Fruit fly (Drosophila melanogaster) whole organism, embryonic: ENCODE results near the gene Appl.
A peak's percentile ranks its signal among the peaks of the same experiment; 100 is the strongest.

Source experiments
- Aef1 ChIP-seq: fragments of 200-800 bp; sonication (Bioruptor generic); IDR thresholded peaks from 3 replicates; pipeline ENCODE4 v1.3.6; 2022; ENCODE audit warnings: missing biosample characterization, missing genetic modification characterization
- B-H1 ChIP-seq: fragments of 200-800 bp; sonication (Bioruptor generic); IDR thresholded peaks from 3 replicates; pipeline ENCODE4 v1.3.6; 2022; ENCODE audit warnings: missing biosample characterization, missing genetic modification characterization
- CG10267 ChIP-seq: fragments of 200-800 bp; sonication (Bioruptor generic); optimal IDR thresholded peaks from 2 replicates; lab custom pipeline; 2018; ENCODE audit warnings: missing biosample characterization, mild to moderate bottlenecking, missing genetic modification characterization, moderate library complexity
- CG10979 ChIP-seq: fragments of 200-800 bp; sonication (Bioruptor generic); optimal IDR thresholded peaks from 2 replicates; lab custom pipeline; 2018; ENCODE audit warnings: missing biosample characterization, mild to moderate bottlenecking, missing genetic modification characterization, moderate library complexity
- CG11398 ChIP-seq: fragments of 200-800 bp; sonication (Bioruptor generic); optimal IDR thresholded peaks from 2 replicates; lab custom pipeline; 2016; ENCODE audit warnings: missing biosample characterization, missing genetic modification characterization
- CG11723 ChIP-seq: fragments of 200-800 bp; sonication (Bioruptor generic); optimal IDR thresholded peaks from 2 replicates; lab custom pipeline; 2017; ENCODE audit warnings: missing biosample characterization, mild to moderate bottlenecking, missing genetic modification characterization
- CG12071 ChIP-seq: fragments of 200-800 bp; sonication (Bioruptor generic); optimal IDR thresholded peaks from 3 replicates; lab custom pipeline; 2018; ENCODE audit warnings: missing biosample characterization, mild to moderate bottlenecking, missing genetic modification characterization
- CG14014 ChIP-seq: fragments of 200-800 bp; sonication (Bioruptor generic); IDR thresholded peaks from 2 replicates; pipeline ENCODE4 v1.3.6; 2022; ENCODE audit warnings: missing biosample characterization, missing genetic modification characterization
- CG14710 ChIP-seq: fragments of 200-800 bp; sonication (Bioruptor generic); optimal IDR thresholded peaks from 3 replicates; lab custom pipeline; 2019; ENCODE audit warnings: missing biosample characterization, mild to moderate bottlenecking, missing genetic modification characterization, moderate library complexity
- CG18619 ChIP-seq: fragments of 200-800 bp; sonication (Bioruptor generic); optimal IDR thresholded peaks from 3 replicates; lab custom pipeline; 2017; ENCODE audit warnings: missing biosample characterization, mild to moderate bottlenecking, missing genetic modification characterization
- CG30020 ChIP-seq: fragments of 200-800 bp; optimal IDR thresholded peaks from 2 replicates; lab custom pipeline; 2019; ENCODE audit warnings: missing biosample characterization, mild to moderate bottlenecking, missing genetic modification characterization, moderate library complexity
- CG32767 ChIP-seq: fragments of 200-800 bp; sonication (Bioruptor generic); IDR thresholded peaks from 2 replicates; pipeline ENCODE4 v1.3.6; 2022; ENCODE audit warnings: missing biosample characterization, missing genetic modification characterization
- CG3407 ChIP-seq: fragments of 200-800 bp; sonication (Bioruptor generic); optimal IDR thresholded peaks from 2 replicates; lab custom pipeline; 2018; ENCODE audit warnings: missing biosample characterization, mild to moderate bottlenecking, missing genetic modification characterization
- CG3995 ChIP-seq: fragments of 200-800 bp; sonication (Bioruptor generic); optimal IDR thresholded peaks from 3 replicates; lab custom pipeline; 2016; ENCODE audit warnings: missing biosample characterization, missing genetic modification characterization
- CG4282 ChIP-seq: fragments of 200-800 bp; sonication (Bioruptor generic); optimal IDR thresholded peaks from 2 replicates; lab custom pipeline; 2016; ENCODE audit warnings: missing biosample characterization, missing genetic modification characterization
- CG5245 ChIP-seq: fragments of 200-800 bp; sonication (Bioruptor generic); optimal IDR thresholded peaks from 3 replicates; lab custom pipeline; 2016; ENCODE audit warnings: missing biosample characterization, missing genetic modification characterization
- CG6654 ChIP-seq: fragments of 200-800 bp; sonication (Bioruptor generic); optimal IDR thresholded peaks from 2 replicates; lab custom pipeline; 2017; ENCODE audit warnings: missing biosample characterization, mild to moderate bottlenecking, missing genetic modification characterization
- CG6791 ChIP-seq: fragments of 200-800 bp; sonication (Bioruptor generic); IDR thresholded peaks from 3 replicates; pipeline ENCODE4 v1.3.6; 2022; ENCODE audit warnings: missing biosample characterization, missing genetic modification characterization; ENCODE audit not compliant: partially characterized antibody
- CG9437 ChIP-seq: fragments of 200-800 bp; sonication (Bioruptor generic); optimal IDR thresholded peaks from 2 replicates; lab custom pipeline; 2018; ENCODE audit warnings: missing biosample characterization, mild to moderate bottlenecking, missing genetic modification characterization
- CG9609 ChIP-seq: fragments of 200-800 bp; sonication (Bioruptor generic); optimal IDR thresholded peaks from 3 replicates; lab custom pipeline; 2016; ENCODE audit warnings: missing biosample characterization, missing genetic modification characterization
- Dad ChIP-seq: fragments of 200-800 bp; sonication (Bioruptor generic); optimal IDR thresholded peaks from 3 replicates; lab custom pipeline; 2016; ENCODE audit warnings: missing biosample characterization, missing genetic modification characterization
- Dbx ChIP-seq: fragments of 200-800 bp; sonication (Bioruptor generic); IDR thresholded peaks from 3 replicates; pipeline ENCODE4 v1.3.6; 2022; ENCODE audit warnings: missing biosample characterization, missing genetic modification characterization
- H15 ChIP-seq: fragments of 200-800 bp; sonication (Bioruptor generic); IDR thresholded peaks from 3 replicates; pipeline ENCODE4 v1.3.6; 2022; ENCODE audit warnings: missing biosample characterization, missing genetic modification characterization
- HmgD ChIP-seq: fragments of 200-800 bp; sonication (Bioruptor generic); optimal IDR thresholded peaks from 3 replicates; lab custom pipeline; 2016; ENCODE audit warnings: missing biosample characterization, missing genetic modification characterization
- Hmx ChIP-seq: fragments of 200-800 bp; sonication (Bioruptor generic); optimal IDR thresholded peaks from 2 replicates; lab custom pipeline; 2016; ENCODE audit warnings: missing biosample characterization, missing genetic modification characterization
- Hr78 ChIP-seq, 2 experiments: fragments of 200-800 bp in 1 of 2; fragments of >200 bp in 1 of 2; sonication (Bioruptor generic) in 1 of 2; optimal IDR thresholded peaks; 2 replicates each; lab custom pipeline; 2017 to 2019; ENCODE audit warnings: missing biosample characterization in 2 of 2, missing genetic modification characterization in 2 of 2, mild to moderate bottlenecking in 1 of 2, moderate library complexity in 1 of 2
- Nf-YB ChIP-seq: fragments of 200-800 bp; sonication (Bioruptor generic); optimal IDR thresholded peaks from 3 replicates; lab custom pipeline; 2019; ENCODE audit warnings: missing biosample characterization, mild to moderate bottlenecking, missing genetic modification characterization, moderate library complexity
- Nf-YC ChIP-seq: fragments of 200-800 bp; optimal IDR thresholded peaks from 3 replicates; lab custom pipeline; 2019; ENCODE audit warnings: missing biosample characterization, mild to moderate bottlenecking, missing genetic modification characterization, moderate library complexity
- Pdp1 ChIP-seq, 2 experiments: fragments of 200-800 bp; sonication (Bioruptor generic); optimal IDR thresholded peaks; 3 replicates each; lab custom pipeline; 2016; ENCODE audit warnings: missing biosample characterization in 2 of 2, missing genetic modification characterization in 2 of 2, mild to moderate bottlenecking in 1 of 2, moderate library complexity in 1 of 2
- Vsx1 ChIP-seq: fragments of 200-800 bp; sonication (Bioruptor generic); optimal IDR thresholded peaks from 2 replicates; lab custom pipeline; 2017; ENCODE audit warnings: missing biosample characterization, mild to moderate bottlenecking, missing genetic modification characterization, missing genetic modification reagents
- bsh ChIP-seq, 2 experiments: fragments of 200-800 bp; sonication (Bioruptor generic); optimal IDR thresholded peaks; 2 replicates each; lab custom pipeline; 2017 to 2018; ENCODE audit warnings: mild to moderate bottlenecking in 2 of 2, missing biosample characterization in 2 of 2, missing genetic modification characterization in 2 of 2, moderate library complexity in 1 of 2
- chm ChIP-seq: fragments of 200-800 bp; sonication (Bioruptor generic); IDR thresholded peaks from 2 replicates; pipeline ENCODE4 v1.3.6; 2022; ENCODE audit warnings: missing biosample characterization, missing genetic modification characterization
- crp ChIP-seq, 2 experiments: fragments of 200-800 bp; sonication (Bioruptor generic); optimal IDR thresholded peaks; 2 replicates in 1 of 2; 3 replicates in 1 of 2; lab custom pipeline; 2017; ENCODE audit warnings: missing biosample characterization in 2 of 2, missing genetic modification characterization in 2 of 2, mild to moderate bottlenecking in 1 of 2, moderate library complexity in 1 of 2
- dm ChIP-seq: fragments of 200-800 bp; sonication (Bioruptor generic); optimal IDR thresholded peaks from 3 replicates; lab custom pipeline; 2016; ENCODE audit warnings: missing biosample characterization, missing genetic modification characterization
- dmrt11E ChIP-seq: fragments of 200-800 bp; sonication (Bioruptor generic); optimal IDR thresholded peaks from 3 replicates; lab custom pipeline; 2018; ENCODE audit warnings: missing biosample characterization, mild to moderate bottlenecking, missing genetic modification characterization, moderate library complexity
- gem ChIP-seq: fragments of 200-800 bp; sonication (Bioruptor generic); optimal IDR thresholded peaks from 2 replicates; lab custom pipeline; 2019; ENCODE audit warnings: missing biosample characterization, mild to moderate bottlenecking, missing genetic modification characterization, moderate library complexity
- gsb ChIP-seq: fragments of 200-800 bp; sonication (Bioruptor generic); IDR thresholded peaks from 2 replicates; pipeline ENCODE4 v1.3.6; 2022; ENCODE audit warnings: missing biosample characterization, missing genetic modification characterization
- kni ChIP-seq: fragments of 200-800 bp; sonication (Bioruptor generic); optimal IDR thresholded peaks from 3 replicates; lab custom pipeline; 2017; ENCODE audit warnings: mild to moderate bottlenecking, missing biosample characterization, missing genetic modification reagents, missing genetic modification characterization
- lmd ChIP-seq: fragments of 200-800 bp; sonication (Bioruptor generic); IDR thresholded peaks from 2 replicates; pipeline ENCODE4 v1.3.6; 2022; ENCODE audit warnings: missing biosample characterization, missing genetic modification characterization
- nom ChIP-seq: fragments of 200-800 bp; sonication (Bioruptor generic); optimal IDR thresholded peaks from 2 replicates; lab custom pipeline; 2017; ENCODE audit warnings: missing biosample characterization, missing genetic modification characterization, mild to moderate bottlenecking, moderate library complexity, missing genetic modification reagents
- pita ChIP-seq: fragments of 200-800 bp; sonication (Bioruptor generic); optimal IDR thresholded peaks from 2 replicates; lab custom pipeline; 2017; ENCODE audit warnings: missing biosample characterization, mild to moderate bottlenecking, missing genetic modification characterization
- repo ChIP-seq: fragments of 200-800 bp; sonication (Bioruptor generic); optimal IDR thresholded peaks from 2 replicates; lab custom pipeline; 2016; ENCODE audit warnings: missing biosample characterization, missing genetic modification characterization
- row ChIP-seq: fragments of 200-800 bp; sonication (Bioruptor generic); IDR thresholded peaks from 3 replicates; pipeline ENCODE4 v1.3.6; 2022; ENCODE audit warnings: missing biosample characterization, missing genetic modification characterization
- sqz ChIP-seq: fragments of 200-800 bp; sonication (Bioruptor generic); optimal IDR thresholded peaks from 3 replicates; lab custom pipeline; 2018; ENCODE audit warnings: missing biosample characterization, mild to moderate bottlenecking, missing genetic modification characterization
- sug ChIP-seq: fragments of 200-800 bp; optimal IDR thresholded peaks from 2 replicates; lab custom pipeline; 2019; ENCODE audit warnings: missing biosample characterization, mild to moderate bottlenecking, missing genetic modification characterization, moderate library complexity
- tll ChIP-seq, 2 experiments: fragments of 200-800 bp in 1 of 2; fragments of >200 bp in 1 of 2; sonication (Bioruptor generic) in 1 of 2; optimal IDR thresholded peaks; 2 replicates each; lab custom pipeline; 2017 to 2019; ENCODE audit warnings: missing biosample characterization in 2 of 2, missing genetic modification characterization in 2 of 2, mild to moderate bottlenecking in 1 of 2, moderate library complexity in 1 of 2
- unc-4 ChIP-seq: fragments of 200-800 bp; sonication (Bioruptor generic); IDR thresholded peaks from 2 replicates; pipeline ENCODE4 v1.3.6; 2022; ENCODE audit warnings: missing biosample characterization, missing genetic modification characterization; ENCODE audit not compliant: partially characterized antibody
- zf30C ChIP-seq: fragments of 200-800 bp; sonication (Bioruptor generic); optimal IDR thresholded peaks from 3 replicates; lab custom pipeline; 2018; ENCODE audit warnings: missing biosample characterization, mild to moderate bottlenecking, missing genetic modification characterization
- zfh1 ChIP-seq: fragments of 200-800 bp; sonication (Bioruptor generic); IDR thresholded peaks from 3 replicates; pipeline ENCODE4 v1.3.6; 2022; ENCODE audit warnings: missing biosample characterization, missing genetic modification characterization

Gene Appl

DNA sequence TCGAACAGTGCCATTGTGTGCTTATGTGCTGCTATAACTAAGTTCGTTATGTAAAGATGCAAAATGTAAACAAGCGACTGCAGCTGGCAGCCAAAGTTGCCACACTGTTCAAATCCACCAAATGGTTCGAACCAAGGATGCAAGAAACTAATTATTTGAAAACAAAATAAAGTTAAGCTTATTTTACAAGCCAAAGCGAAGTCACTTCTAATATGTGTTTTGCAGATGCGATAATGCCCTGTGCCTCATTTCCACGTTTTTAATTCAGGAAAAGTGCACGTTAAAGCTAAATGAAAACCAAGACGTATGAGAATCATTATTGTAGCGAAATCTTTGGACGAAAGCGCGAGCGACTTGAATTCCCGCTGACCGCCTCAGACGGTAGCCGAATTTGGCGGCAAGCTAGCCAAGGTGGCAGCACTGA, 90.8 kb downstream of the Appl start, which contains the start of the genes CG13365 and Vsp37A (continued):
- TF ChIP-seq dmrt11E (tag; lab: Kevin White, UChicago) (peak; percentile 36), CG10979 (tag; lab: Kevin White, UChicago) (peak; percentile 18), sug (tag; lab: Kevin White, UChicago) (peak; percentile 72), CG9437 (GFP tag; lab: Kevin White, UChicago) (peak; percentile 5), H15 (GFP tag; lab: Robert Waterston, UW) (no peak), Nf-YC (tag; lab: Kevin White, UChicago) (peak; percentile 55), CG14014 (GFP tag; lab: Robert Waterston, UW) (peak; percentile 48; the same call in 1 of the 2 replicates), bsh (GFP tag; optimal IDR thresholded peaks at IDR 0.05; lab: Kevin White, UChicago) (no peak), CG11398 (GFP tag; lab: Kevin White, UChicago) (no peak), zfh1 (GFP tag; lab: Robert Waterston, UW) (peak; percentile 52; the same call in 1 of the 3 replicates), unc-4 (GFP tag; lab: Robert Waterston, UW) (0 out of 2 replicates have a peak, but pooled peaks have one; percentile 23), pita (GFP tag; lab: Kevin White, UChicago) (peak; percentile 45), HmgD (GFP tag; lab: Kevin White, UChicago) (peak; percentile 14), CG6654 (GFP tag; lab: Kevin White, UChicago) (no peak), CG14710 (tag; lab: Kevin White, UChicago) (peak; percentile 74), dm (GFP tag; lab: Kevin White, UChicago) (peak; percentile 39), CG9609 (GFP tag; lab: Kevin White, UChicago) (peak; percentile 22), CG5245 (GFP tag; lab: Kevin White, UChicago) (no peak), CG3995 (GFP tag; lab: Kevin White, UChicago) (peak; percentile 74), Vsx1 (GFP tag; lab: Kevin White, UChicago) (no peak), Hr78 (GFP tag; optimal IDR thresholded peaks at IDR 0.05; lab: Kevin White, UChicago) (no peak), Hmx (GFP tag; lab: Kevin White, UChicago) (no peak), crp (GFP tag; optimal IDR thresholded peaks at IDR 0.05; lab: Kevin White, UChicago) (peak; percentile 7 to 81), tll (GFP tag; optimal IDR thresholded peaks at IDR 0.05; lab: Kevin White, UChicago) (peak in 1 of 2 experiments; percentile 80), CG30020 (peak; percentile 58), kni (GFP tag; lab: Kevin White, UChicago) (peak; percentile 84), CG12071 (GFP tag; lab: Kevin White, UChicago) (no peak), B-H1 (GFP tag; lab: Robert Waterston, UW) (no peak), Aef1 (GFP tag; lab: Robert Waterston, UW) (no peak), Nf-YB (GFP tag; lab: Kevin White, UChicago) (no peak), CG3407 (GFP tag; lab: Kevin White, UChicago) (peak; percentile 35), gem (tag; lab: Kevin White, UChicago) (peak; percentile 52), row (GFP tag; lab: Robert Waterston, UW) (peak; percentile 85), lmd (no peak), Dbx (0 out of 3 replicates have a peak, but pooled peaks have one; percentile 40), CG10267 (tag; lab: Kevin White, UChicago) (peak; percentile 48), CG6791 (GFP tag; lab: Robert Waterston, UW) (no peak), repo (GFP tag; lab: Kevin White, UChicago) (no peak), CG11723 (peak; percentile 34), gsb (GFP tag; lab: Robert Waterston, UW) (no peak), zf30C (GFP tag; lab: Kevin White, UChicago) (no peak), chm (GFP tag; lab: Robert Waterston, UW) (peak; percentile 25; the same call in 1 of the 2 replicates), nom (GFP tag; lab: Kevin White, UChicago) (no peak), Dad (peak; percentile 10), sqz (GFP tag; lab: Kevin White, UChicago) (no peak), CG32767 (GFP tag; lab: Robert Waterston, UW) (no peak), CG18619 (peak; percentile 4), CG4282 (GFP tag; lab: Kevin White, UChicago) (peak; percentile 49), Pdp1 (GFP tag; optimal IDR thresholded peaks at IDR 0.05; lab: Kevin White, UChicago) (peak; percentile 36 to 98)
